Fruit fly (Drosophila melanogaster) whole organism, embryonic: ENCODE data around the gene Tyler.

Experiments used
- Atf3 ChIP-seq: fragments of 200-800 bp; sonication (Bioruptor generic); optimal IDR thresholded peaks from 3 replicates; lab custom pipeline; 2016; ENCODE audit warnings: missing biosample characterization, missing genetic modification characterization
- Bdp1 ChIP-seq: fragments of 200-800 bp; sonication (Bioruptor generic); optimal IDR thresholded peaks from 3 replicates; lab custom pipeline; 2016; ENCODE audit warnings: missing biosample characterization, missing genetic modification characterization
- CG1024 ChIP-seq: fragments of 200-800 bp; sonication (Bioruptor generic); IDR thresholded peaks from 2 replicates; pipeline ENCODE4 v1.3.6; 2022; ENCODE audit warnings: missing biosample characterization, missing genetic modification characterization
- CG10366 ChIP-seq: fragments of 200-800 bp; sonication (Bioruptor generic); IDR thresholded peaks from 2 replicates; pipeline ENCODE4 v1.3.6; 2022; ENCODE audit warnings: missing biosample characterization, missing genetic modification characterization
- CG10565 ChIP-seq: fragments of 200-800 bp; sonication (Bioruptor generic); optimal IDR thresholded peaks from 3 replicates; lab custom pipeline; 2016; ENCODE audit warnings: missing biosample characterization, mild to moderate bottlenecking, missing genetic modification characterization
- CG11085 ChIP-seq: fragments of 200-800 bp; sonication (Bioruptor generic); IDR thresholded peaks from 2 replicates; pipeline ENCODE4 v1.3.6; 2022; ENCODE audit warnings: missing biosample characterization, missing genetic modification characterization
- CG11456 ChIP-seq: fragments of 200-800 bp; sonication (Bioruptor generic); IDR thresholded peaks from 3 replicates; pipeline ENCODE4 v1.3.6; 2022; ENCODE audit warnings: missing biosample characterization, missing genetic modification characterization
- CG11504 ChIP-seq: fragments of 200-800 bp; sonication (Bioruptor generic); optimal IDR thresholded peaks from 3 replicates; lab custom pipeline; 2019; ENCODE audit warnings: missing biosample characterization, mild to moderate bottlenecking, missing genetic modification characterization, moderate library complexity
- CG12155 ChIP-seq: fragments of 200-800 bp; sonication (Bioruptor generic); optimal IDR thresholded peaks from 3 replicates; lab custom pipeline; 2016; ENCODE audit warnings: missing biosample characterization, missing genetic modification characterization
- CG13424 ChIP-seq: fragments of 200-800 bp; sonication (Bioruptor generic); optimal IDR thresholded peaks from 2 replicates; lab custom pipeline; 2019; ENCODE audit warnings: missing biosample characterization, mild to moderate bottlenecking, missing genetic modification characterization, moderate library complexity
- CG13624 ChIP-seq: fragments of 200-800 bp; sonication (Bioruptor generic); optimal IDR thresholded peaks from 2 replicates; lab custom pipeline; 2016; ENCODE audit warnings: missing biosample characterization, missing genetic modification characterization
- CG13894 ChIP-seq: fragments of 200-800 bp; sonication (Bioruptor generic); optimal IDR thresholded peaks from 3 replicates; lab custom pipeline; 2018; ENCODE audit warnings: missing biosample characterization, mild to moderate bottlenecking, missing genetic modification characterization, moderate library complexity
- CG15269 ChIP-seq: fragments of 200-800 bp; sonication (Bioruptor generic); optimal IDR thresholded peaks from 2 replicates; lab custom pipeline; 2018; ENCODE audit warnings: missing biosample characterization, mild to moderate bottlenecking, missing genetic modification characterization, moderate library complexity
- CG17612 ChIP-seq: fragments of 200-800 bp; sonication (Bioruptor generic); IDR thresholded peaks from 2 replicates; pipeline ENCODE4 v1.3.6; 2022; ENCODE audit warnings: missing biosample characterization, missing genetic modification characterization
- CG1832 ChIP-seq: fragments of 200-800 bp; sonication (Bioruptor generic); optimal IDR thresholded peaks from 2 replicates; lab custom pipeline; 2017; ENCODE audit warnings: missing biosample characterization, mild to moderate bottlenecking, missing genetic modification characterization, inconsistent platforms
- CG2120 ChIP-seq: fragments of 200-800 bp; sonication (Bioruptor generic); optimal IDR thresholded peaks from 3 replicates; lab custom pipeline; 2016; ENCODE audit warnings: missing biosample characterization, missing genetic modification characterization
- CG4360 ChIP-seq: fragments of 200-800 bp; sonication (Bioruptor generic); IDR thresholded peaks from 2 replicates; pipeline ENCODE4 v1.3.6; 2022; ENCODE audit warnings: missing biosample characterization, missing genetic modification characterization
- CG6654 ChIP-seq: fragments of 200-800 bp; sonication (Bioruptor generic); optimal IDR thresholded peaks from 2 replicates; lab custom pipeline; 2017; ENCODE audit warnings: missing biosample characterization, mild to moderate bottlenecking, missing genetic modification characterization
- CG6813 ChIP-seq: fragments of 200-800 bp; sonication (Bioruptor generic); optimal IDR thresholded peaks from 2 replicates; lab custom pipeline; 2017; ENCODE audit warnings: missing biosample characterization, missing genetic modification characterization, mild to moderate bottlenecking, moderate library complexity, missing genetic modification reagents
- CG8089 ChIP-seq: fragments of 200-800 bp; sonication (Bioruptor generic); optimal IDR thresholded peaks from 3 replicates; lab custom pipeline; 2016; ENCODE audit warnings: missing biosample characterization, missing genetic modification characterization
- CG9437 ChIP-seq: fragments of 200-800 bp; sonication (Bioruptor generic); optimal IDR thresholded peaks from 2 replicates; lab custom pipeline; 2018; ENCODE audit warnings: missing biosample characterization, mild to moderate bottlenecking, missing genetic modification characterization
- CG9609 ChIP-seq: fragments of 200-800 bp; sonication (Bioruptor generic); optimal IDR thresholded peaks from 3 replicates; lab custom pipeline; 2016; ENCODE audit warnings: missing biosample characterization, missing genetic modification characterization
- Dll ChIP-seq: fragments of 200-800 bp; sonication (Bioruptor generic); IDR thresholded peaks from 4 replicates; pipeline ENCODE4 v1.3.6; 2022; ENCODE audit warnings: missing biosample characterization, missing genetic modification characterization; ENCODE audit not compliant: partially characterized antibody
- Doc2 ChIP-seq: fragments of 200-800 bp; sonication (Bioruptor generic); IDR thresholded peaks from 2 replicates; pipeline ENCODE4 v1.3.6; 2022; ENCODE audit warnings: missing biosample characterization, missing genetic modification characterization
- E2f2 ChIP-seq: fragments of 200-800 bp; sonication (Bioruptor generic); IDR thresholded peaks from 2 replicates; pipeline ENCODE4 v1.3.6; 2022; ENCODE audit warnings: missing biosample characterization, missing genetic modification characterization
- Hand ChIP-seq: fragments of 200-800 bp; sonication (Bioruptor generic); optimal IDR thresholded peaks from 2 replicates; lab custom pipeline; 2017; ENCODE audit warnings: mild to moderate bottlenecking, missing biosample characterization, missing genetic modification reagents, missing genetic modification characterization
- Lhr ChIP-seq: fragments of 200-800 bp; sonication (Bioruptor generic); optimal IDR thresholded peaks from 3 replicates; lab custom pipeline; 2017; ENCODE audit warnings: mild to moderate bottlenecking, missing biosample characterization, missing genetic modification reagents, missing genetic modification characterization
- Oaz ChIP-seq: fragments of 200-800 bp; sonication (Bioruptor generic); IDR thresholded peaks from 2 replicates; pipeline ENCODE4 v1.3.6; 2022; ENCODE audit warnings: missing biosample characterization, missing genetic modification characterization
- Scr ChIP-seq: fragments of 200-800 bp; sonication (Bioruptor generic); IDR thresholded peaks from 2 replicates; pipeline ENCODE4 v1.3.6; 2022; ENCODE audit warnings: missing biosample characterization, missing genetic modification characterization; ENCODE audit not compliant: partially characterized antibody
- Taf1 ChIP-seq: fragments of 200-800 bp; sonication (Bioruptor generic); IDR thresholded peaks from 2 replicates; pipeline ENCODE4 v1.3.6; 2022; ENCODE audit warnings: missing biosample characterization, missing genetic modification characterization
- ash1 ChIP-seq: fragments of 200-800 bp; sonication (Bioruptor generic); optimal IDR thresholded peaks from 2 replicates; lab custom pipeline; 2018; ENCODE audit warnings: missing biosample characterization, mild to moderate bottlenecking, missing genetic modification characterization
- bbx ChIP-seq: fragments of 200-800 bp; sonication (Bioruptor generic); IDR thresholded peaks from 2 replicates; pipeline ENCODE4 v1.3.6; 2022; ENCODE audit warnings: missing biosample characterization, missing genetic modification characterization; ENCODE audit not compliant: partially characterized antibody
- bowl ChIP-seq: fragments of 200-800 bp; sonication (Bioruptor generic); IDR thresholded peaks from 2 replicates; pipeline ENCODE4 v1.3.6; 2022; ENCODE audit warnings: missing biosample characterization, missing genetic modification characterization
- cas ChIP-seq: fragments of 200-800 bp; sonication (Bioruptor generic); IDR thresholded peaks from 2 replicates; pipeline ENCODE4 v1.3.6; 2022; ENCODE audit warnings: missing biosample characterization, missing genetic modification characterization
- chinmo ChIP-seq: fragments of 200-800 bp; sonication (Bioruptor generic); IDR thresholded peaks from 4 replicates; pipeline ENCODE4 v1.3.6; 2022; ENCODE audit warnings: missing biosample characterization, missing genetic modification characterization; ENCODE audit not compliant: partially characterized antibody
- crol ChIP-seq: fragments of 200-800 bp; sonication (Bioruptor generic); IDR thresholded peaks from 2 replicates; pipeline ENCODE4 v1.3.6; 2022; ENCODE audit warnings: missing biosample characterization, missing genetic modification characterization
- dan ChIP-seq: fragments of 200-800 bp; sonication (Bioruptor generic); IDR thresholded peaks from 2 replicates; pipeline ENCODE4 v1.3.6; 2022; ENCODE audit warnings: missing biosample characterization, missing genetic modification characterization
- danr ChIP-seq: fragments of 200-800 bp; sonication (Bioruptor generic); IDR thresholded peaks from 2 replicates; pipeline ENCODE4 v1.3.6; 2022; ENCODE audit warnings: missing biosample characterization, missing genetic modification characterization
- dpn ChIP-seq, 2 experiments: fragments of 200-800 bp; sonication (Bioruptor generic); optimal IDR thresholded peaks; 3 replicates each; lab custom pipeline; 2016; ENCODE audit warnings: missing biosample characterization in 2 of 2, missing genetic modification characterization in 2 of 2
- ems ChIP-seq: fragments of 200-800 bp; sonication (Bioruptor generic); optimal IDR thresholded peaks from 3 replicates; lab custom pipeline; 2016; ENCODE audit warnings: missing biosample characterization, missing genetic modification characterization
- esg ChIP-seq: fragments of 200-800 bp; sonication (Bioruptor generic); conservative IDR thresholded peaks from 2 replicates; pipeline ENCODE4 v1.3.6; 2022; ENCODE audit warnings: missing biosample characterization, missing genetic modification characterization
- gem ChIP-seq: fragments of 200-800 bp; sonication (Bioruptor generic); optimal IDR thresholded peaks from 2 replicates; lab custom pipeline; 2019; ENCODE audit warnings: missing biosample characterization, mild to moderate bottlenecking, missing genetic modification characterization, moderate library complexity
- inv ChIP-seq: fragments of 200-800 bp; sonication (Bioruptor generic); IDR thresholded peaks from 2 replicates; pipeline ENCODE4 v1.3.6; 2022; ENCODE audit warnings: missing biosample characterization, missing genetic modification characterization; ENCODE audit not compliant: partially characterized antibody
- pho ChIP-seq: fragments of 200-800 bp; sonication (Bioruptor generic); optimal IDR thresholded peaks from 2 replicates; lab custom pipeline; 2016; ENCODE audit warnings: missing biosample characterization, missing genetic modification characterization
- psq ChIP-seq: fragments of 200-800 bp; sonication (Bioruptor generic); optimal IDR thresholded peaks from 2 replicates; lab custom pipeline; 2017; ENCODE audit warnings: missing biosample characterization, missing genetic modification characterization
- sisA ChIP-seq: fragments of 200-800 bp; sonication (Bioruptor generic); IDR thresholded peaks from 2 replicates; pipeline ENCODE4 v1.3.6; 2022; ENCODE audit warnings: missing biosample characterization, missing genetic modification characterization
- slou ChIP-seq: fragments of 200-800 bp; sonication (Bioruptor generic); optimal IDR thresholded peaks from 3 replicates; lab custom pipeline; 2016; ENCODE audit warnings: missing biosample characterization, missing genetic modification characterization
- sob ChIP-seq: fragments of 200-800 bp; sonication (Bioruptor generic); IDR thresholded peaks from 2 replicates; pipeline ENCODE4 v1.3.6; 2022; ENCODE audit warnings: missing biosample characterization, missing genetic modification characterization
- z ChIP-seq: fragments of 200-800 bp; sonication (Bioruptor generic); IDR thresholded peaks from 3 replicates; pipeline ENCODE4 v1.3.6; 2022; ENCODE audit warnings: missing biosample characterization, missing genetic modification characterization
- zfh1 ChIP-seq: fragments of 200-800 bp; sonication (Bioruptor generic); IDR thresholded peaks from 3 replicates; pipeline ENCODE4 v1.3.6; 2022; ENCODE audit warnings: missing biosample characterization, missing genetic modification characterization

Tyler gene

dm6 chrX:19662583-19663195, 51.4 kb downstream of the Tyler start (continued):
- no peak for TF ChIP-seq Atf3 (GFP tag; lab: Kevin White, UChicago)
- TF ChIP-seq dpn (GFP tag; optimal IDR thresholded peaks at IDR 0.05; lab: Kevin White, UChicago), result no peak
- no peak for TF ChIP-seq ems
- TF ChIP-seq CG4360, result no peak
- TF ChIP-seq CG10366 (GFP tag; lab: Robert Waterston, UW), result 0 out of 2 replicates have a peak, but pooled peaks have one; percentile 11
- no peak for TF ChIP-seq psq (GFP tag; lab: Kevin White, UChicago)
- TF ChIP-seq Doc2 (GFP tag; lab: Robert Waterston, UW), result no peak
- peak; percentile 37 for TF ChIP-seq bbx
- no peak for TF ChIP-seq CG13424 (tag; lab: Kevin White, UChicago)
- TF ChIP-seq sob (GFP tag; lab: Robert Waterston, UW), result 0 out of 2 replicates have a peak, but pooled peaks have one; percentile 33
- TF ChIP-seq bowl (GFP tag; lab: Robert Waterston, UW), result no peak
- no peak for TF ChIP-seq CG12155
- no peak for TF ChIP-seq esg
- TF ChIP-seq CG8089 (GFP tag; lab: Kevin White, UChicago), result no peak
- no peak for TF ChIP-seq CG17612 (GFP tag; lab: Robert Waterston, UW)
- TF ChIP-seq E2f2 (GFP tag; lab: Robert Waterston, UW), result peak; percentile 27; the same call in 1 of the 2 replicates
- TF ChIP-seq cas (GFP tag; lab: Robert Waterston, UW), result 0 out of 2 replicates have a peak, but pooled peaks have one; percentile 32
- TF ChIP-seq Bdp1 (GFP tag; lab: Kevin White, UChicago), result no peak
- TF ChIP-seq Hand (GFP tag; lab: Kevin White, UChicago), result no peak
- TF ChIP-seq CG1024 (GFP tag; lab: Robert Waterston, UW), result no peak
- no peak for TF ChIP-seq Lhr (GFP tag; lab: Kevin White, UChicago)
- TF ChIP-seq Oaz (GFP tag; lab: Robert Waterston, UW), result no peak
- TF ChIP-seq sisA (GFP tag; lab: Robert Waterston, UW), result no peak
- peak; percentile 69 for TF ChIP-seq CG1832 (GFP tag; lab: Kevin White, UChicago)
- TF ChIP-seq CG13624 (GFP tag; lab: Kevin White, UChicago), result peak; percentile 18
- TF ChIP-seq zfh1 (GFP tag; lab: Robert Waterston, UW), result no peak
- TF ChIP-seq danr (GFP tag; lab: Robert Waterston, UW), result no peak
- no peak for TF ChIP-seq dan (GFP tag; lab: Robert Waterston, UW)
- TF ChIP-seq CG10565 (GFP tag; lab: Kevin White, UChicago), result no peak
- TF ChIP-seq ash1, result no peak
- no peak for TF ChIP-seq CG13894 (tag; lab: Kevin White, UChicago)
- no peak for TF ChIP-seq Taf1
- peak; percentile 51; the same call in 1 of the 3 replicates for TF ChIP-seq z (GFP tag; lab: Robert Waterston, UW)
- no peak for TF ChIP-seq CG6813 (GFP tag; lab: Kevin White, UChicago)
- TF ChIP-seq slou, result no peak
- no peak for TF ChIP-seq CG11085 (GFP tag; lab: Robert Waterston, UW)
- TF ChIP-seq pho, result peak; percentile 11
- no peak for TF ChIP-seq CG2120
- no peak for TF ChIP-seq inv (GFP tag; lab: Robert Waterston, UW)
- no peak for TF ChIP-seq gem (tag; lab: Kevin White, UChicago)
- TF ChIP-seq CG9609 (GFP tag; lab: Kevin White, UChicago), result no peak
- TF ChIP-seq CG9437 (GFP tag; lab: Kevin White, UChicago), result no peak
- 0 out of 4 replicates have a peak, but pooled peaks have one; percentile 18 for TF ChIP-seq Dll (GFP tag; lab: Robert Waterston, UW)
- TF ChIP-seq CG11504 (tag; lab: Kevin White, UChicago), result no peak
- no peak for TF ChIP-seq CG6654 (GFP tag; lab: Kevin White, UChicago)
- TF ChIP-seq chinmo (GFP tag; lab: Robert Waterston, UW), result 0 out of 4 replicates have a peak, but pooled peaks have one; percentile 52
- TF ChIP-seq Scr (GFP tag; lab: Robert Waterston, UW), result no peak
- no peak for TF ChIP-seq CG11456 (GFP tag; lab: Robert Waterston, UW)
- TF ChIP-seq crol (GFP tag; lab: Robert Waterston, UW), result peak; percentile 81
- no peak for TF ChIP-seq CG15269
